Worm (Caenorhabditis elegans) whole organism, late embryonic: ENCODE data around the gene clec-226.

Experiments
- F13H6.1 ChIP-seq: sonication (generic microtip); optimal IDR thresholded peaks from 2 replicates; lab custom pipeline; 2016; ENCODE audit warnings: missing genetic modification characterization, missing compliant biosample characterization
- ceh-45 ChIP-seq: fragments of 200-800 bp; sonication (Bioruptor generic); IDR thresholded peaks from 2 replicates; pipeline ENCODE4 v1.3.6; 2022; ENCODE audit warnings: missing genetic modification reagents, missing genetic modification characterization, missing compliant biosample characterization
- dve-1 ChIP-seq: sonication (generic microtip); optimal IDR thresholded peaks from 2 replicates; lab custom pipeline; 2017; ENCODE audit warnings: antibody characterized with exemption, mild to moderate bottlenecking, missing genetic modification characterization, missing compliant biosample characterization
- fax-1 ChIP-seq: sonication (generic microtip); optimal IDR thresholded peaks from 2 replicates; lab custom pipeline; 2016; ENCODE audit warnings: missing genotype, missing genetic modification characterization, missing compliant biosample characterization

DNA sequence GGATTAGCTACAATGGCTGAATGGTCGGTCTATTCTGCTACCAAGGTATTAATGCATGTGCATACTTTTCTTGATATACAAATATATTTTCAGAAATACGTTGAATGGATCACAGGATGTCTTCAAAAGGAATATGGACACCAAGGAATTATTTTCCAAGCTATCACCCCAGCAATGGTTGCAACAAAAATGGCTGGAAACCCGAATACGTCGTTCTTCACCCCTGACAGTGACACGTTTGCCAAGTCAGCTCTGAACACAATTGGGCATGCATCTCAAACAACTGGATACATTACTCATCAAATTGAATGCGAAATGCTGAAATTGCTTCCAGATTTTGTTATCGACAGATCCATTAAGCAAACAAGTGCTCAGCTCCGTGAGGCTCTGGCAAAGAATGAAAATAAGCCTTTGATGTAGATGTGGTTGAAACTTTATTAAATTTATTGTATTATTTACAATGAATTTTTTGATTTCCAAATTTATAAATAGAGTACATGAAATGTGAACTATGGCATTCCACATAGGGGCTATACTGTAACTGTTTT, 39.1 kb upstream of the clec-226 start:
- TF ChIP-seq dve-1 (tag; lab: Kevin White, UChicago) (no peak), F13H6.1 (tag; lab: Kevin White, UChicago) (no peak), ceh-45 (no peak), fax-1 (tag; lab: Kevin White, UChicago) (no peak)
